Fruit fly (Drosophila melanogaster) whole organism, embryonic: ENCODE results near the gene kirre.

ENCODE experiments used
- ATbp ChIP-seq: fragments of 200-800 bp; sonication (Bioruptor generic); optimal IDR thresholded peaks from 2 replicates; lab custom pipeline; 2017; ENCODE audit warnings: missing biosample characterization, mild to moderate bottlenecking, missing genetic modification characterization, missing genetic modification reagents
- Awh ChIP-seq: fragments of 200-800 bp; sonication (Bioruptor generic); IDR thresholded peaks from 2 replicates; pipeline ENCODE4, ENCODE4 v1.3.6; 2022; ENCODE audit warnings: missing biosample characterization, missing genetic modification characterization
- CG10543 ChIP-seq: fragments of 200-800 bp; sonication (Bioruptor generic); optimal IDR thresholded peaks from 3 replicates; lab custom pipeline; 2017; ENCODE audit warnings: missing biosample characterization, mild to moderate bottlenecking, missing genetic modification characterization, moderate library complexity
- CG12155 ChIP-seq: fragments of 200-800 bp; sonication (Bioruptor generic); optimal IDR thresholded peaks from 3 replicates; lab custom pipeline; 2016; ENCODE audit warnings: missing biosample characterization, missing genetic modification characterization
- CG12219 ChIP-seq: fragments of 200-800 bp; sonication (Bioruptor generic); optimal IDR thresholded peaks from 3 replicates; lab custom pipeline; 2018; ENCODE audit warnings: missing biosample characterization, mild to moderate bottlenecking, missing genetic modification characterization
- CG12744 ChIP-seq: fragments of 200-800 bp; sonication (Bioruptor generic); optimal IDR thresholded peaks from 2 replicates; lab custom pipeline; 2016; ENCODE audit warnings: missing biosample characterization, missing genetic modification characterization
- CG12769 ChIP-seq: fragments of 200-800 bp; sonication (Bioruptor generic); optimal IDR thresholded peaks from 2 replicates; lab custom pipeline; 2019; ENCODE audit warnings: missing biosample characterization, mild to moderate bottlenecking, missing genetic modification characterization, moderate library complexity
- CG12942 ChIP-seq: fragments of 200-800 bp; sonication (Bioruptor generic); optimal IDR thresholded peaks from 3 replicates; lab custom pipeline; 2016; ENCODE audit warnings: missing biosample characterization, missing genetic modification characterization
- CG13123 ChIP-seq: fragments of 200-800 bp; sonication (Bioruptor generic); optimal IDR thresholded peaks from 2 replicates; lab custom pipeline; 2016; ENCODE audit warnings: missing biosample characterization, missing genetic modification characterization
- CG13296 ChIP-seq: fragments of 200-800 bp; sonication (Bioruptor generic); optimal IDR thresholded peaks from 3 replicates; lab custom pipeline; 2018; ENCODE audit warnings: missing biosample characterization, mild to moderate bottlenecking, missing genetic modification characterization
- CG17829 ChIP-seq: fragments of 200-800 bp; optimal IDR thresholded peaks from 2 replicates; lab custom pipeline; 2019; ENCODE audit warnings: missing biosample characterization, mild to moderate bottlenecking, missing genetic modification characterization, moderate library complexity
- CG1792 ChIP-seq: fragments of 200-800 bp; sonication (Bioruptor generic); optimal IDR thresholded peaks from 2 replicates; lab custom pipeline; 2016; ENCODE audit warnings: missing biosample characterization, missing genetic modification characterization
- CG2120 ChIP-seq: fragments of 200-800 bp; sonication (Bioruptor generic); optimal IDR thresholded peaks from 3 replicates; lab custom pipeline; 2016; ENCODE audit warnings: missing biosample characterization, missing genetic modification characterization
- CG2712 ChIP-seq: fragments of 200-800 bp; optimal IDR thresholded peaks from 3 replicates; lab custom pipeline; 2019; ENCODE audit warnings: missing biosample characterization, mild to moderate bottlenecking, missing genetic modification characterization, moderate library complexity
- CG6175 ChIP-seq: fragments of 200-800 bp; sonication (Bioruptor generic); IDR thresholded peaks from 3 replicates; pipeline ENCODE4 v1.3.6; 2022; ENCODE audit warnings: missing biosample characterization, missing genetic modification characterization
- CG7372 ChIP-seq: fragments of 200-800 bp; sonication (Bioruptor generic); IDR thresholded peaks from 2 replicates; pipeline ENCODE4 v1.3.6; 2022; ENCODE audit warnings: missing biosample characterization, missing genetic modification characterization
- CG7556 ChIP-seq: fragments of 200-800 bp; sonication (Bioruptor generic); optimal IDR thresholded peaks from 2 replicates; lab custom pipeline; 2017; ENCODE audit warnings: missing biosample characterization, mild to moderate bottlenecking, missing genetic modification characterization
- CG8478 ChIP-seq: fragments of >200 bp; optimal IDR thresholded peaks from 2 replicates; lab custom pipeline; 2018
- CG8924 ChIP-seq: fragments of 200-800 bp; optimal IDR thresholded peaks from 3 replicates; lab custom pipeline; 2019; ENCODE audit warnings: missing biosample characterization, mild to moderate bottlenecking, missing genetic modification characterization, moderate library complexity
- CG9727 ChIP-seq: fragments of 200-800 bp; sonication (Bioruptor generic); optimal IDR thresholded peaks from 3 replicates; lab custom pipeline; 2017; ENCODE audit warnings: missing biosample characterization, mild to moderate bottlenecking, missing genetic modification characterization
- CG9876 ChIP-seq: fragments of 200-800 bp; sonication (Bioruptor generic); optimal IDR thresholded peaks from 2 replicates; lab custom pipeline; 2016; ENCODE audit warnings: missing biosample characterization, missing genetic modification characterization
- CHES-1-like ChIP-seq: fragments of 200-800 bp; sonication (Bioruptor generic); optimal IDR thresholded peaks from 2 replicates; lab custom pipeline; 2016; ENCODE audit warnings: missing biosample characterization, missing genetic modification characterization
- Camta ChIP-seq: fragments of 200-800 bp; sonication (Bioruptor generic); optimal IDR thresholded peaks from 2 replicates; lab custom pipeline; 2016; ENCODE audit warnings: missing biosample characterization, missing genetic modification characterization
- CrebB ChIP-seq: fragments of 200-800 bp; sonication (Bioruptor generic); optimal IDR thresholded peaks from 3 replicates; lab custom pipeline; 2018; ENCODE audit warnings: missing biosample characterization, mild to moderate bottlenecking, missing genetic modification characterization
- Gsc ChIP-seq: fragments of 200-800 bp; sonication (Bioruptor generic); IDR thresholded peaks from 2 replicates; pipeline ENCODE4 v1.3.6; 2022; ENCODE audit warnings: missing biosample characterization, missing genetic modification characterization
- Hr39 ChIP-seq: fragments of >200 bp; optimal IDR thresholded peaks from 2 replicates; lab custom pipeline; 2017
- Myb ChIP-seq: fragments of 200-800 bp; sonication (Bioruptor generic); optimal IDR thresholded peaks from 2 replicates; lab custom pipeline; 2016; ENCODE audit warnings: missing biosample characterization, missing genetic modification characterization
- NfI ChIP-seq: fragments of 200-800 bp; sonication (Bioruptor generic); optimal IDR thresholded peaks from 3 replicates; lab custom pipeline; 2018; ENCODE audit warnings: missing biosample characterization, mild to moderate bottlenecking, missing genetic modification characterization, moderate library complexity
- Rx ChIP-seq: fragments of 200-800 bp; sonication (Bioruptor generic); IDR thresholded peaks from 2 replicates; pipeline ENCODE4 v1.3.6; 2022; ENCODE audit warnings: missing biosample characterization, missing genetic modification characterization
- Six4 ChIP-seq: fragments of 200-800 bp; sonication (Bioruptor generic); optimal IDR thresholded peaks from 2 replicates; lab custom pipeline; 2016; ENCODE audit warnings: missing biosample characterization, missing genetic modification characterization
- Vsx1 ChIP-seq: fragments of 200-800 bp; sonication (Bioruptor generic); optimal IDR thresholded peaks from 2 replicates; lab custom pipeline; 2017; ENCODE audit warnings: missing biosample characterization, mild to moderate bottlenecking, missing genetic modification characterization, missing genetic modification reagents
- ase ChIP-seq: fragments of 200-800 bp; sonication (Bioruptor generic); IDR thresholded peaks from 3 replicates; pipeline ENCODE4 v1.3.6; 2022; ENCODE audit warnings: missing biosample characterization, missing genetic modification characterization
- bowl ChIP-seq: fragments of 200-800 bp; sonication (Bioruptor generic); IDR thresholded peaks from 2 replicates; pipeline ENCODE4 v1.3.6; 2022; ENCODE audit warnings: missing biosample characterization, missing genetic modification characterization
- caup ChIP-seq: fragments of 200-800 bp; sonication (Bioruptor generic); optimal IDR thresholded peaks from 3 replicates; lab custom pipeline; 2017; ENCODE audit warnings: missing biosample characterization, mild to moderate bottlenecking, missing genetic modification characterization, moderate library complexity; ENCODE audit not compliant: severe bottlenecking
- chif ChIP-seq, 2 experiments: fragments of 200-800 bp; sonication (Bioruptor generic); optimal IDR thresholded peaks; 3 replicates each; lab custom pipeline; 2016; ENCODE audit warnings: missing biosample characterization in 2 of 2, missing genetic modification characterization in 2 of 2
- chn ChIP-seq: fragments of 200-800 bp; sonication (Bioruptor generic); optimal IDR thresholded peaks from 2 replicates; lab custom pipeline; 2016; ENCODE audit warnings: missing biosample characterization, missing genetic modification characterization
- croc ChIP-seq: fragments of 200-800 bp; sonication (Bioruptor generic); conservative IDR thresholded peaks from 3 replicates; pipeline ENCODE4 v1.3.6; 2022; ENCODE audit warnings: missing biosample characterization, missing genetic modification characterization
- fd102C ChIP-seq: fragments of 200-800 bp; sonication (Bioruptor generic); optimal IDR thresholded peaks from 2 replicates; lab custom pipeline; 2018; ENCODE audit warnings: missing biosample characterization, mild to moderate bottlenecking, missing genetic modification characterization, moderate library complexity
- ftz-f1 ChIP-seq: fragments of 200-800 bp; sonication (Bioruptor generic); optimal IDR thresholded peaks from 2 replicates; lab custom pipeline; 2016; ENCODE audit warnings: missing biosample characterization, missing genetic modification characterization
- gem ChIP-seq: fragments of 200-800 bp; sonication (Bioruptor generic); optimal IDR thresholded peaks from 2 replicates; lab custom pipeline; 2019; ENCODE audit warnings: missing biosample characterization, mild to moderate bottlenecking, missing genetic modification characterization, moderate library complexity
- insv ChIP-seq, 2 experiments: fragments of 200-800 bp; sonication (Bioruptor generic); optimal IDR thresholded peaks; 3 replicates each; lab custom pipeline; 2016 to 2018; ENCODE audit warnings: missing biosample characterization in 2 of 2, missing genetic modification characterization in 2 of 2
- jing ChIP-seq: fragments of 200-800 bp; sonication (Bioruptor generic); optimal IDR thresholded peaks from 2 replicates; lab custom pipeline; 2018; ENCODE audit warnings: missing biosample characterization, mild to moderate bottlenecking, missing genetic modification characterization
- mld ChIP-seq: fragments of 200-800 bp; sonication (Bioruptor generic); IDR thresholded peaks from 3 replicates; pipeline ENCODE4 v1.3.6; 2022; ENCODE audit warnings: missing biosample characterization, missing genetic modification characterization; ENCODE audit not compliant: partially characterized antibody
- otp ChIP-seq: fragments of 200-800 bp; sonication (Bioruptor generic); IDR thresholded peaks from 3 replicates; pipeline ENCODE4, ENCODE4 v1.3.6; 2022; ENCODE audit warnings: missing biosample characterization, missing genetic modification characterization
- pb ChIP-seq: fragments of 200-800 bp; sonication (Bioruptor generic); optimal IDR thresholded peaks from 3 replicates; lab custom pipeline; 2016; ENCODE audit warnings: missing biosample characterization, missing genetic modification characterization
- rib ChIP-seq: fragments of 200-800 bp; sonication (Bioruptor generic); IDR thresholded peaks from 2 replicates; pipeline ENCODE4 v1.3.6; 2022; ENCODE audit warnings: missing biosample characterization, missing genetic modification characterization
- sd ChIP-seq: fragments of 200-800 bp; sonication (Bioruptor generic); optimal IDR thresholded peaks from 3 replicates; lab custom pipeline; 2018; ENCODE audit warnings: missing biosample characterization, mild to moderate bottlenecking, missing genetic modification characterization, moderate library complexity
- trh ChIP-seq: fragments of 200-800 bp; sonication (Bioruptor generic); optimal IDR thresholded peaks from 2 replicates; lab custom pipeline; 2016; ENCODE audit warnings: missing biosample characterization, missing genetic modification characterization
- tx ChIP-seq: fragments of 200-800 bp; sonication (Bioruptor generic); optimal IDR thresholded peaks from 2 replicates; lab custom pipeline; 2016; ENCODE audit warnings: missing biosample characterization, missing genetic modification characterization
- unc-4 ChIP-seq: fragments of 200-800 bp; sonication (Bioruptor generic); IDR thresholded peaks from 2 replicates; pipeline ENCODE4 v1.3.6; 2022; ENCODE audit warnings: missing biosample characterization, missing genetic modification characterization; ENCODE audit not compliant: partially characterized antibody
- wek ChIP-seq: fragments of 200-800 bp; sonication (Bioruptor generic); optimal IDR thresholded peaks from 3 replicates; lab custom pipeline; 2018; ENCODE audit warnings: missing biosample characterization, mild to moderate bottlenecking, missing genetic modification characterization, moderate library complexity
- zen ChIP-seq: fragments of 200-800 bp; sonication (Bioruptor generic); optimal IDR thresholded peaks from 3 replicates; lab custom pipeline; 2018; ENCODE audit warnings: missing biosample characterization, mild to moderate bottlenecking, missing genetic modification characterization, moderate library complexity

kirre gene

DNA sequence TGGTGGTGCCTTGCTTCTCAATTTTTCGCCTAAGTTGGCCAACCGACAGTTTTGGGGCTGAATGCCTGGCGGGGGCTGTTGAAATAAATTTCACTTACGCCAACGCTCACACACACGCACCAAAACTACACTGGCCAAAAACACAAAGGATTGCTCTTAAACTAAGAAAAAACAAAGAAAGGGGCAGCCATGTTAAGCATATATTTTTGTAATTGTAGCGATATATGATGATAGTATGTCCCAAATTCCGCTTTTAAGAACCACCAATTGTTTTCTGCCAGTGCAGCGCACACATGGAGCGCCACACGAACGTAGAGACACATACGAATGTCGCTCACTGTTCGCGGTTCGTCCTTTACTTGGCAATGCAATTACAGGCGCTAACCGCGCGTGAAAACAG is 328.1 kb downstream of the kirre start (continued):
- no peak for TF ChIP-seq fd102C
- no peak for TF ChIP-seq ftz-f1 (GFP tag; lab: Kevin White, UChicago)
- TF ChIP-seq trh (GFP tag; lab: Kevin White, UChicago) = no peak
- no peak for TF ChIP-seq Hr39 (lab: Kevin White, UChicago)
- TF ChIP-seq CG13296 (GFP tag; lab: Kevin White, UChicago) = peak; percentile 4
- peak; percentile 14 for TF ChIP-seq CG12769 (tag; lab: Kevin White, UChicago)
- no peak for TF ChIP-seq mld (GFP tag; lab: Robert Waterston, UW)
- no peak for TF ChIP-seq insv (GFP tag; optimal IDR thresholded peaks at IDR 0.05; lab: Kevin White, UChicago)
- TF ChIP-seq pb (GFP tag; lab: Kevin White, UChicago) = peak; percentile 18
- TF ChIP-seq NfI (GFP tag; lab: Kevin White, UChicago) = peak; percentile 34
- TF ChIP-seq CG12942 = peak; percentile 1
- TF ChIP-seq tx (GFP tag; lab: Kevin White, UChicago) = peak; percentile 24
- peak; percentile 45; the same call in 2 of the 3 replicates for TF ChIP-seq otp (GFP tag; lab: Robert Waterston, UW)
- TF ChIP-seq CG13123 (GFP tag; lab: Kevin White, UChicago) = no peak
- TF ChIP-seq croc = peak; percentile 23; the same call in 1 of the 3 replicates
- no peak for TF ChIP-seq sd (tag; lab: Kevin White, UChicago)
- TF ChIP-seq wek (GFP tag; lab: Kevin White, UChicago) = no peak
- TF ChIP-seq CG7372 (GFP tag; lab: Robert Waterston, UW) = 0 out of 2 replicates have a peak, but pooled peaks have one; percentile 28
- TF ChIP-seq chif (GFP tag; optimal IDR thresholded peaks at IDR 0.05; lab: Kevin White, UChicago) = peak; percentile 44 to 67
- peak; percentile 6 for TF ChIP-seq CHES-1-like (GFP tag; lab: Kevin White, UChicago)
- no peak for TF ChIP-seq Camta (GFP tag; lab: Kevin White, UChicago)
- no peak for TF ChIP-seq CrebB (tag; lab: Kevin White, UChicago)
- peak; percentile 50 for TF ChIP-seq chn (GFP tag; lab: Kevin White, UChicago)
- peak; percentile 46 for TF ChIP-seq CG2712 (tag; lab: Kevin White, UChicago)
- peak; percentile 55 for TF ChIP-seq CG9727 (GFP tag; lab: Kevin White, UChicago)
- peak; percentile 48 for TF ChIP-seq ATbp (GFP tag; lab: Kevin White, UChicago)
- no peak for TF ChIP-seq Vsx1
- TF ChIP-seq CG17829 (tag; lab: Kevin White, UChicago) = peak; percentile 38
- peak; percentile 39 for TF ChIP-seq Six4 (GFP tag; lab: Kevin White, UChicago)
- TF ChIP-seq CG7556 (GFP tag; lab: Kevin White, UChicago) = peak; percentile 24
- TF ChIP-seq bowl (GFP tag; lab: Robert Waterston, UW) = no peak
- TF ChIP-seq CG2120 (GFP tag; lab: Kevin White, UChicago) = peak; percentile 39
- peak; percentile 32 for TF ChIP-seq Myb (GFP tag; lab: Kevin White, UChicago)
- peak; percentile 19 for TF ChIP-seq jing (GFP tag; lab: Kevin White, UChicago)
- TF ChIP-seq caup (GFP tag; lab: Kevin White, UChicago) = peak; percentile 25
- peak; percentile 8 for TF ChIP-seq CG9876 (GFP tag; lab: Kevin White, UChicago)
- TF ChIP-seq Rx (GFP tag; lab: Robert Waterston, UW) = peak; percentile 53; the same call in 1 of the 2 replicates
- no peak for TF ChIP-seq CG1792 (GFP tag; lab: Kevin White, UChicago)
- peak; percentile 71 for TF ChIP-seq gem
- no peak for TF ChIP-seq Gsc (GFP tag; lab: Robert Waterston, UW)
- no peak for TF ChIP-seq CG8478 (lab: Kevin White, UChicago)
- peak; percentile 27 for TF ChIP-seq CG12744 (GFP tag; lab: Kevin White, UChicago)
- TF ChIP-seq CG6175 (GFP tag; lab: Robert Waterston, UW) = no peak
- TF ChIP-seq CG12219 = no peak
- TF ChIP-seq Awh (GFP tag; lab: Robert Waterston, UW) = peak; percentile 55; the same call in 1 of the 2 replicates
- TF ChIP-seq ase = 0 out of 3 replicates have a peak, but pooled peaks have one; percentile 34
- TF ChIP-seq CG12155 (GFP tag; lab: Kevin White, UChicago) = peak; percentile 1
- peak; percentile 29 for TF ChIP-seq zen
- TF ChIP-seq rib (GFP tag; lab: Robert Waterston, UW) = no peak
- no peak for TF ChIP-seq unc-4
- no peak for TF ChIP-seq CG10543 (GFP tag; lab: Kevin White, UChicago)
- no peak for TF ChIP-seq CG8924 (tag; lab: Kevin White, UChicago)
